Fruit fly (Drosophila melanogaster) whole organism, embryonic: ENCODE data around the gene Peritrophin-15a.

Source experiments
- Ada2b ChIP-seq: fragments of 200-800 bp; sonication (Bioruptor generic); IDR thresholded peaks from 2 replicates; pipeline ENCODE4 v1.3.6; 2022; ENCODE audit warnings: missing biosample characterization, missing genetic modification characterization
- Aef1 ChIP-seq: fragments of 200-800 bp; sonication (Bioruptor generic); IDR thresholded peaks from 3 replicates; pipeline ENCODE4 v1.3.6; 2022; ENCODE audit warnings: missing biosample characterization, missing genetic modification characterization
- Blimp-1 ChIP-seq: fragments of 200-800 bp; sonication (Bioruptor generic); optimal IDR thresholded peaks from 3 replicates; lab custom pipeline; 2018; ENCODE audit warnings: missing biosample characterization, missing genetic modification characterization, mild to moderate bottlenecking, moderate library complexity, missing genetic modification reagents
- CG10267 ChIP-seq: fragments of 200-800 bp; sonication (Bioruptor generic); optimal IDR thresholded peaks from 2 replicates; lab custom pipeline; 2018; ENCODE audit warnings: missing biosample characterization, mild to moderate bottlenecking, missing genetic modification characterization, moderate library complexity
- CG11398 ChIP-seq: fragments of 200-800 bp; sonication (Bioruptor generic); optimal IDR thresholded peaks from 2 replicates; lab custom pipeline; 2016; ENCODE audit warnings: missing biosample characterization, missing genetic modification characterization
- CG11456 ChIP-seq: fragments of 200-800 bp; sonication (Bioruptor generic); IDR thresholded peaks from 3 replicates; pipeline ENCODE4 v1.3.6; 2022; ENCODE audit warnings: missing biosample characterization, missing genetic modification characterization
- CG11695 ChIP-seq: fragments of 200-800 bp; sonication (Bioruptor generic); IDR thresholded peaks from 3 replicates; pipeline ENCODE4 v1.3.6; 2022; ENCODE audit warnings: missing biosample characterization, missing genetic modification characterization
- CG12071 ChIP-seq: fragments of 200-800 bp; sonication (Bioruptor generic); optimal IDR thresholded peaks from 3 replicates; lab custom pipeline; 2018; ENCODE audit warnings: missing biosample characterization, mild to moderate bottlenecking, missing genetic modification characterization
- CG12769 ChIP-seq: fragments of 200-800 bp; sonication (Bioruptor generic); optimal IDR thresholded peaks from 2 replicates; lab custom pipeline; 2019; ENCODE audit warnings: missing biosample characterization, mild to moderate bottlenecking, missing genetic modification characterization, moderate library complexity
- CG13287 ChIP-seq: fragments of 200-800 bp; sonication (Bioruptor generic); IDR thresholded peaks from 2 replicates; pipeline ENCODE4 v1.3.6; 2022; ENCODE audit warnings: missing biosample characterization, missing genetic modification characterization; ENCODE audit not compliant: partially characterized antibody
- CG13775 ChIP-seq: fragments of 200-800 bp; sonication (Bioruptor generic); optimal IDR thresholded peaks from 3 replicates; lab custom pipeline; 2017; ENCODE audit warnings: missing biosample characterization, mild to moderate bottlenecking, missing genetic modification characterization
- CG1792 ChIP-seq: fragments of 200-800 bp; sonication (Bioruptor generic); optimal IDR thresholded peaks from 2 replicates; lab custom pipeline; 2016; ENCODE audit warnings: missing biosample characterization, missing genetic modification characterization
- CG2202 ChIP-seq: fragments of 200-800 bp; sonication (Bioruptor generic); optimal IDR thresholded peaks from 2 replicates; lab custom pipeline; 2018; ENCODE audit warnings: missing biosample characterization, mild to moderate bottlenecking, missing genetic modification characterization
- CG31224 ChIP-seq: fragments of 200-800 bp; sonication (Bioruptor generic); IDR thresholded peaks from 2 replicates; pipeline ENCODE4 v1.3.6; 2022; ENCODE audit warnings: missing biosample characterization, missing genetic modification characterization
- CG3163 ChIP-seq: fragments of 200-800 bp; sonication (Bioruptor generic); optimal IDR thresholded peaks from 3 replicates; lab custom pipeline; 2016; ENCODE audit warnings: missing biosample characterization, missing genetic modification characterization
- CG3838 ChIP-seq: fragments of 200-800 bp; sonication (Bioruptor generic); optimal IDR thresholded peaks from 3 replicates; lab custom pipeline; 2016; ENCODE audit warnings: missing biosample characterization, missing genetic modification characterization
- CG5953 ChIP-seq: fragments of 200-800 bp; sonication (Bioruptor generic); IDR thresholded peaks from 2 replicates; pipeline ENCODE4 v1.3.6; 2022; ENCODE audit warnings: missing biosample characterization, missing genetic modification characterization
- CG6175 ChIP-seq: fragments of 200-800 bp; sonication (Bioruptor generic); IDR thresholded peaks from 3 replicates; pipeline ENCODE4 v1.3.6; 2022; ENCODE audit warnings: missing biosample characterization, missing genetic modification characterization
- CG6765 ChIP-seq: fragments of 200-800 bp; sonication (Bioruptor generic); optimal IDR thresholded peaks from 3 replicates; lab custom pipeline; 2017; ENCODE audit warnings: missing biosample characterization, mild to moderate bottlenecking, missing genetic modification characterization
- CG7556 ChIP-seq: fragments of 200-800 bp; sonication (Bioruptor generic); optimal IDR thresholded peaks from 2 replicates; lab custom pipeline; 2017; ENCODE audit warnings: missing biosample characterization, mild to moderate bottlenecking, missing genetic modification characterization
- CG7839 ChIP-seq: fragments of 200-800 bp; sonication (Bioruptor generic); optimal IDR thresholded peaks from 3 replicates; lab custom pipeline; 2018; ENCODE audit warnings: missing biosample characterization, mild to moderate bottlenecking, missing genetic modification characterization, moderate library complexity
- Chrac-16 ChIP-seq: fragments of 200-800 bp; sonication (Bioruptor generic); optimal IDR thresholded peaks from 3 replicates; lab custom pipeline; 2016; ENCODE audit warnings: missing biosample characterization, missing genetic modification characterization
- D ChIP-seq, 2 experiments: fragments of 200-800 bp in 1 of 2; fragments of >200 bp in 1 of 2; sonication (Bioruptor generic) in 1 of 2; optimal IDR thresholded peaks; 2 replicates in 1 of 2; 3 replicates in 1 of 2; lab custom pipeline; 2017; ENCODE audit warnings: mild to moderate bottlenecking in 1 of 2, missing biosample characterization in 1 of 2, missing genetic modification characterization in 1 of 2, missing genetic modification reagents in 1 of 2
- ERR ChIP-seq: fragments of 200-800 bp; sonication (Bioruptor generic); optimal IDR thresholded peaks from 2 replicates; lab custom pipeline; 2016; ENCODE audit warnings: missing biosample characterization, missing genetic modification characterization
- HHEX ChIP-seq: fragments of 200-800 bp; sonication (Bioruptor generic); optimal IDR thresholded peaks from 3 replicates; lab custom pipeline; 2017; ENCODE audit warnings: missing biosample characterization, mild to moderate bottlenecking, missing genetic modification characterization, missing genetic modification reagents
- HLH4C ChIP-seq: fragments of 200-800 bp; sonication (Bioruptor generic); IDR thresholded peaks from 3 replicates; pipeline ENCODE4 v1.3.6; 2022; ENCODE audit warnings: missing biosample characterization, missing genetic modification characterization; ENCODE audit not compliant: partially characterized antibody
- Hmr ChIP-seq: fragments of 200-800 bp; sonication (Bioruptor generic); optimal IDR thresholded peaks from 3 replicates; lab custom pipeline; 2017; ENCODE audit warnings: mild to moderate bottlenecking, missing biosample characterization, missing genetic modification reagents, missing genetic modification characterization
- NC2α ChIP-seq: fragments of 200-800 bp; sonication (Bioruptor generic); optimal IDR thresholded peaks from 2 replicates; lab custom pipeline; 2016; ENCODE audit warnings: missing biosample characterization, missing genetic modification characterization
- Nf-YC ChIP-seq: fragments of 200-800 bp; optimal IDR thresholded peaks from 3 replicates; lab custom pipeline; 2019; ENCODE audit warnings: missing biosample characterization, mild to moderate bottlenecking, missing genetic modification characterization, moderate library complexity
- Sin3A ChIP-seq: fragments of >200 bp; optimal IDR thresholded peaks from 2 replicates; lab custom pipeline; 2018
- Six4 ChIP-seq: fragments of 200-800 bp; sonication (Bioruptor generic); optimal IDR thresholded peaks from 2 replicates; lab custom pipeline; 2016; ENCODE audit warnings: missing biosample characterization, missing genetic modification characterization
- Xbp1 ChIP-seq: fragments of 200-800 bp; sonication (Bioruptor generic); optimal IDR thresholded peaks from 3 replicates; lab custom pipeline; 2016; ENCODE audit warnings: missing biosample characterization, mild to moderate bottlenecking, missing genetic modification characterization
- Xrp1 ChIP-seq: fragments of 200-800 bp; sonication (Bioruptor generic); IDR thresholded peaks from 2 replicates; pipeline ENCODE4 v1.3.6; 2022; ENCODE audit warnings: missing biosample characterization, missing genetic modification characterization
- ac ChIP-seq: fragments of 200-800 bp; sonication (Bioruptor generic); optimal IDR thresholded peaks from 3 replicates; lab custom pipeline; 2017; ENCODE audit warnings: missing biosample characterization, mild to moderate bottlenecking, missing genetic modification characterization
- br ChIP-seq: fragments of >200 bp; optimal IDR thresholded peaks from 2 replicates; lab custom pipeline; 2017
- chinmo ChIP-seq: fragments of 200-800 bp; sonication (Bioruptor generic); IDR thresholded peaks from 4 replicates; pipeline ENCODE4 v1.3.6; 2022; ENCODE audit warnings: missing biosample characterization, missing genetic modification characterization; ENCODE audit not compliant: partially characterized antibody
- chn ChIP-seq: fragments of 200-800 bp; sonication (Bioruptor generic); optimal IDR thresholded peaks from 2 replicates; lab custom pipeline; 2016; ENCODE audit warnings: missing biosample characterization, missing genetic modification characterization
- dimm ChIP-seq: fragments of 200-800 bp; sonication (Bioruptor generic); IDR thresholded peaks from 2 replicates; pipeline ENCODE4 v1.3.6; 2022; ENCODE audit warnings: missing biosample characterization, missing genetic modification characterization
- en ChIP-seq: fragments of 200-800 bp; sonication (Bioruptor generic); optimal IDR thresholded peaks from 2 replicates; lab custom pipeline; 2016; ENCODE audit warnings: missing biosample characterization, missing genetic modification characterization
- h ChIP-seq: fragments of >200 bp; optimal IDR thresholded peaks from 2 replicates; lab custom pipeline; 2017
- jigr1 ChIP-seq: fragments of 200-800 bp; sonication (Bioruptor generic); IDR thresholded peaks from 3 replicates; pipeline ENCODE4 v1.3.6; 2022; ENCODE audit warnings: missing biosample characterization, missing genetic modification characterization
- lilli ChIP-seq: fragments of 200-800 bp; sonication (Bioruptor generic); optimal IDR thresholded peaks from 3 replicates; lab custom pipeline; 2016; ENCODE audit warnings: missing biosample characterization, missing genetic modification characterization
- nau ChIP-seq: fragments of 200-800 bp; sonication (Bioruptor generic); optimal IDR thresholded peaks from 3 replicates; lab custom pipeline; 2017; ENCODE audit warnings: missing biosample characterization, mild to moderate bottlenecking, missing genetic modification characterization, missing genetic modification reagents
- phol ChIP-seq: fragments of 200-800 bp; sonication (Bioruptor generic); optimal IDR thresholded peaks from 3 replicates; lab custom pipeline; 2018; ENCODE audit warnings: missing biosample characterization, mild to moderate bottlenecking, missing genetic modification characterization, moderate library complexity
- sens ChIP-seq: fragments of 200-800 bp; sonication (Bioruptor generic); peaks from one replicate; lab custom pipeline; 2016; ENCODE audit warnings: missing biosample characterization, missing genetic modification characterization
- sisA ChIP-seq: fragments of 200-800 bp; sonication (Bioruptor generic); IDR thresholded peaks from 2 replicates; pipeline ENCODE4 v1.3.6; 2022; ENCODE audit warnings: missing biosample characterization, missing genetic modification characterization
- ssp ChIP-seq: fragments of 200-800 bp; sonication (Bioruptor generic); IDR thresholded peaks from 2 replicates; pipeline ENCODE4 v1.3.6; 2022; ENCODE audit warnings: missing biosample characterization, missing genetic modification characterization
- tio ChIP-seq: fragments of 200-800 bp; sonication (Bioruptor generic); optimal IDR thresholded peaks from 2 replicates; lab custom pipeline; 2017; ENCODE audit warnings: missing biosample characterization, missing genetic modification characterization, inconsistent platforms
- usp ChIP-seq: fragments of >200 bp; optimal IDR thresholded peaks from 2 replicates; lab custom pipeline; 2017; ENCODE audit warnings: missing biosample characterization, missing genetic modification characterization

Gene Peritrophin-15a

dm6 chr2L:8370364-8371326 is 25.3 kb downstream of the Peritrophin-15a start, which contains the start of gene CG17292 (continued):
- TF ChIP-seq CG7556 (GFP tag; lab: Kevin White, UChicago) (no peak), chinmo (GFP tag; lab: Robert Waterston, UW) (peak; percentile 93), ac (no peak), D (optimal IDR thresholded peaks at IDR 0.05; lab: Kevin White, UChicago) (no peak), D (GFP tag; optimal IDR thresholded peaks at IDR 0.05; lab: Kevin White, UChicago) (no peak), CG12071 (GFP tag; lab: Kevin White, UChicago) (peak; percentile 64), tio (GFP tag; lab: Kevin White, UChicago) (no peak), CG3838 (GFP tag; lab: Kevin White, UChicago) (no peak), Hmr (peak; percentile 81), CG6765 (GFP tag; lab: Kevin White, UChicago) (peak; percentile 29), sisA (GFP tag; lab: Robert Waterston, UW) (peak; percentile 37), CG31224 (0 out of 2 replicates have a peak, but pooled peaks have one; percentile 13), en (GFP tag; lab: Kevin White, UChicago) (no peak), Chrac-16 (GFP tag; lab: Kevin White, UChicago) (no peak), ssp (peak; percentile 14; the same call in 1 of the 2 replicates), CG1792 (GFP tag; lab: Kevin White, UChicago) (peak; percentile 45), CG12769 (tag; lab: Kevin White, UChicago) (peak; percentile 75), Ada2b (peak; percentile 20; the same call in 1 of the 2 replicates), NC2α (peak; percentile 19), phol (tag; lab: Kevin White, UChicago) (peak; percentile 27), Sin3A (lab: Kevin White, UChicago) (no peak), CG2202 (tag; lab: Kevin White, UChicago) (no peak), Xrp1 (peak; percentile 63), CG11695 (GFP tag; lab: Robert Waterston, UW) (peak; percentile 48; the same call in 1 of the 3 replicates), HLH4C (GFP tag; lab: Robert Waterston, UW) (peak; percentile 89), HHEX (GFP tag; lab: Kevin White, UChicago) (peak; percentile 58), CG13775 (peak; percentile 49), jigr1 (GFP tag; lab: Robert Waterston, UW) (no peak; the same call in 2 of the 3 replicates), CG7839 (tag; lab: Kevin White, UChicago) (no peak), dimm (GFP tag; lab: Robert Waterston, UW) (no peak), usp (GFP tag; lab: Kevin White, UChicago) (no peak), Blimp-1 (GFP tag; lab: Kevin White, UChicago) (peak; percentile 32), CG11456 (GFP tag; lab: Robert Waterston, UW) (peak; percentile 75; the same call in 2 of the 3 replicates), Nf-YC (peak; percentile 97), Aef1 (peak; percentile 20; the same call in 1 of the 3 replicates), CG10267 (tag; lab: Kevin White, UChicago) (peak; percentile 16), h (no peak), nau (GFP tag; lab: Kevin White, UChicago) (peak; percentile 76), br (no peak), chn (GFP tag; lab: Kevin White, UChicago) (no peak), Six4 (GFP tag; lab: Kevin White, UChicago) (no peak), sens (peak; percentile 32), lilli (GFP tag; lab: Kevin White, UChicago) (peak; percentile 47), CG5953 (GFP tag; lab: Robert Waterston, UW) (peak; percentile 43; the same call in 1 of the 2 replicates), CG3163 (GFP tag; lab: Kevin White, UChicago) (peak; percentile 15), CG6175 (GFP tag; lab: Robert Waterston, UW) (peak; percentile 58; the same call in 2 of the 3 replicates), ERR (peak; percentile 6), Xbp1 (peak; percentile 12), CG11398 (GFP tag; lab: Kevin White, UChicago) (peak; percentile 50), CG13287 (GFP tag; lab: Robert Waterston, UW) (peak; percentile 95)
